Fruit fly (Drosophila melanogaster): ENCODE measurements around the gene ec.

- TF ChIP-seq CG13204 (GFP tag; optimal IDR thresholded peaks at IDR 0.05): no peak
- TF ChIP-seq fd96Ca (GFP tag; IDR thresholded peaks at IDR 0.05): no peak
- TF ChIP-seq CG4496 (GFP tag; IDR thresholded peaks at IDR 0.05): no peak
- TF ChIP-seq CG10348 (GFP tag; IDR thresholded peaks at IDR 0.05): no peak
- no peak for TF ChIP-seq Snoo (tag; optimal IDR thresholded peaks at IDR 0.05)
- no peak for TF ChIP-seq CG9948 (tag; optimal IDR thresholded peaks at IDR 0.05)
Measured at dm6 chrX:3815663-3816062, 4.2 kb downstream of the ec start.

All from whole organism, pupa.